Worm (Caenorhabditis elegans): ENCODE results near the gene clc-10.

The clc-10 gene

DNA sequence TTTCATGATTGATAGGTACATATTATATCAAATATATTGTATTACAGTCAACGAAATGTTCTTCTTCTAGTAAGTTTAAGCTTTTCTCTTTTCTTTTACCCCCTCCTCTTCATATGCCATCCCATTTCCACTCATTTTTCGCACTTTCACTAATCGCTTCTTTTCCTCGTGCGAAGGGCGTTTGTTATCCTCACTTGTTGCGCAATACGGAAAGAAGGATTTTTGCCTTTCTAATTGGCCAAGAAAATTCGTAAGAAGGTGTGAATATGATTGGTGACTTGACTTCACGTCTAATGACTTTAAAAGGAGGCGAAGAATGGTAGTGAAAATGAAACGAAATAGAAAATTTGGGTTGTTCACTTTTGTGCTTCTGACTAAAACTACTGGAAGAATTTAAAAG lies 38.8 kb downstream of the clc-10 start:
- TF ChIP-seq nhr-25 (tag; optimal IDR thresholded peaks at IDR 0.05) (peak; percentile 18), fkh-2 (tag; optimal IDR thresholded peaks at IDR 0.05) (no peak), nhr-77 (tag; optimal IDR thresholded peaks at IDR 0.05) (no peak), ceh-28 (tag; optimal IDR thresholded peaks at IDR 0.05) (no peak)

DNA sequence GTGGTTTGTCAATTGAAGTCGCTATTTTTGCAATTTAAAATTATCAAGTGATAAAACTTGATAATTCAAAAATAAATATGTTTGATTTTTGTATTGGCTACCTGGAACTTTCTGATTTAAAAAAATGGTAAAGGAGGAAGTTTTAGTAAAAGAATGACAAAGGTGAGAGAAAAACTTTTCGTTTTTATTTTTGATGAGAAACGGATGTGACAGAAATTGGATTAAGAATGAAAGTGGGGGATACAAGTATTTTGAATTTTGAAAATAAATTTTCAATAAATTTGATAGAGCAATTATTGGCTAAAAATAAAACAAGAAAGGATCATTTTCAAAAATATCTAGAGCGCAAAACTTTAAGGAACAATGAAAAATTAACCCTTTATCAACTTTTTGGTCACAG lies 45.9 kb downstream of the clc-10 start, which contains the start of gene C05D10.4:
Gene C05D10.4 (minus strand): TSS at position 101 of the 400 bp plus-strand sequence.
- TF ChIP-seq nhr-28 (tag; optimal IDR thresholded peaks at IDR 0.05) (no peak), egl-5 (tag; optimal IDR thresholded peaks at IDR 0.05) (no peak), elt-3 (tag; optimal IDR thresholded peaks at IDR 0.05) (no peak), nhr-11 (tag; optimal IDR thresholded peaks at IDR 0.05) (no peak), hmg-11 (tag; optimal IDR thresholded peaks at IDR 0.05) (no peak), nhr-43 (tag; optimal IDR thresholded peaks at IDR 0.05; ENCODE audit: poor library complexity, severe bottlenecking) (no peak), lin-39 (tag; optimal IDR thresholded peaks at IDR 0.05) (no peak), zag-1 (tag; optimal IDR thresholded peaks at IDR 0.05) (no peak), ZK546.5 (tag; optimal IDR thresholded peaks at IDR 0.05) (no peak)

DNA sequence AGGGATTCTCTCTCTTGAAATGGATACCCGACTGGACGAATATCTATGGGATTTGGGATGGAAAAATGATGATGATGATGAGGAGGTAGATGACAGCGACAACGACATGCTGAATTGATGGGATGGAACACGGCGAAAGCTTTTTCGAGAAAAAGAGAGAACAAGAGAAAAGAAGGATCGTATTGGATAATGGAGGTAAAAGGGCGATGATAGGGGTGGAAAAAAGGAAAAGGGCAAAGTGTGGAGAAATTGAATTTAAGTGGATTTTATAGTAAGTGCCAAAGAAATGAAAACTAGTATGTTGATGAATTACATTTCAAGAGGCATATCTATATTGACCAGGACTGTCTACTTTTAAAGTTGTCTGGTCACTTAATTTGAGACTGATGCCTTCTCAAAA lies 49.0 kb downstream of the clc-10 start:
- TF ChIP-seq lsy-12 (tag; optimal IDR thresholded peaks at IDR 0.05) (no peak), aly-2 (tag; optimal IDR thresholded peaks at IDR 0.05) (no peak), egl-5 (tag; optimal IDR thresholded peaks at IDR 0.05) (peak; percentile 31), daf-12 (tag; optimal IDR thresholded peaks at IDR 0.05) (no peak), R02D3.7 (tag; optimal IDR thresholded peaks at IDR 0.05) (no peak), nhr-237 (tag; optimal IDR thresholded peaks at IDR 0.05) (no peak), jun-1 (tag; optimal IDR thresholded peaks at IDR 0.05) (no peak), elt-1 (tag; optimal IDR thresholded peaks at IDR 0.05) (no peak)

All from whole organism, L3 larva.